Worm (Caenorhabditis elegans) whole organism, mixed stage, embryonic: ENCODE data around the gene tnt-3.

Source experiments
- blmp-1 ChIP-seq: fragments of 150-350 bp; optimal IDR thresholded peaks from 2 replicates; lab custom pipeline; 2014; ENCODE audit warnings: missing biosample characterization, missing genetic modification characterization
- elt-1 ChIP-seq: sonication (generic microtip); optimal IDR thresholded peaks from 2 replicates; lab custom pipeline; 2017; ENCODE audit warnings: missing genetic modification characterization, mild to moderate bottlenecking, missing compliant biosample characterization, antibody characterized with exemption, moderate library complexity, borderline replicate concordance; ENCODE audit not compliant: insufficient read depth
- elt-3 ChIP-seq: fragments of 150-350 bp; optimal IDR thresholded peaks from 2 replicates; lab custom pipeline; 2014; ENCODE audit warnings: missing biosample characterization, missing genetic modification characterization
- hlh-1 ChIP-seq: fragments of 150-350 bp; optimal IDR thresholded peaks from 2 replicates; lab custom pipeline; 2014; ENCODE audit warnings: missing biosample characterization, missing genetic modification reagents, missing genetic modification characterization
- lsy-2 ChIP-seq: fragments of 150-350 bp; optimal IDR thresholded peaks from 2 replicates; lab custom pipeline; 2014; ENCODE audit warnings: missing biosample characterization, missing genetic modification characterization
- mab-5 ChIP-seq: fragments of 150-350 bp; optimal IDR thresholded peaks from 2 replicates; lab custom pipeline; 2014; ENCODE audit warnings: missing biosample characterization, missing genetic modification characterization
- nhr-12 ChIP-seq: fragments of 150-350 bp; optimal IDR thresholded peaks from 2 replicates; lab custom pipeline; 2014; ENCODE audit warnings: missing biosample characterization, missing genetic modification characterization
- pha-4 ChIP-seq: fragments of 150-350 bp; optimal IDR thresholded peaks from 2 replicates; lab custom pipeline; 2018; ENCODE audit warnings: missing biosample characterization, missing genetic modification reagents, missing genetic modification characterization
- unc-62 ChIP-seq: fragments of 150-350 bp; optimal IDR thresholded peaks from 2 replicates; lab custom pipeline; 2014; ENCODE audit warnings: missing biosample characterization, missing genetic modification reagents, missing genetic modification characterization
- ztf-11 ChIP-seq: fragments of 150-350 bp; optimal IDR thresholded peaks from 2 replicates; lab custom pipeline; 2014; ENCODE audit warnings: missing biosample characterization, missing genetic modification characterization

ce11 chrX:7906430-7907014 lies 38.4 kb downstream of the tnt-3 start, which contains the start of gene C39D10.1:
- TF ChIP-seq elt-1 (tag; lab: Kevin White, UChicago): no peak
- TF ChIP-seq lsy-2 (tag; lab: Kevin White, UChicago): no peak
- no peak for TF ChIP-seq elt-3 (tag; lab: Kevin White, UChicago)
- no peak for TF ChIP-seq mab-5
- no peak for TF ChIP-seq unc-62
- TF ChIP-seq hlh-1: no peak
- no peak for TF ChIP-seq blmp-1 (tag; lab: Kevin White, UChicago)
- no peak for TF ChIP-seq nhr-12
- TF ChIP-seq pha-4 (tag; lab: Kevin White, UChicago): no peak
- no peak for TF ChIP-seq ztf-11
